Worm (Caenorhabditis elegans): Measurements from ENCODE around the gene wht-8.

DNA sequence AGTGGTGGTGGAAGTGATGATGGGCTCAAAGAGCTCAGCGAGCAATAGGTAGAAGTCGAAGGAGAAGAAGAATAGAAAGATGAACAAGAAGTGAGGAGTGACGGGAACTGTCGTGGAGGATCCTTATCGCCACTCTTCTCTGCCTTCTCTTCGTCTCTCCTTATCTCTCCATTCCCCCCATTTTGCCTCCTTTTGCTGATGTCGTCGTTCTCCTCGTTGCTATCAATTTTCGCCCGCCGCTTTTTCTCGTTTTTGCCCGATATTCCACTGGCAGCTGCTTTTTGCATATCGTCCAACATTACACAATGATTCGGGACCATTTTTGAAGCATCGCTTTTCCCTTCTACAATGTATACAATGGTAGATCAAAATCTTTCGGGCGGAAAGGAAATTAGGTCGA lies 48.8 kb downstream of the wht-8 start:
- TF ChIP-seq aly-2 (tag; optimal IDR thresholded peaks at IDR 0.05) (no peak), lin-14 (GFP tag; optimal IDR thresholded peaks at IDR 0.05) (no peak)
